Fruit fly (Drosophila melanogaster) whole organism, embryonic: ENCODE results near the gene defl.
A peak's percentile ranks its signal among the peaks of the same experiment; 100 is the strongest.

Source experiments
- Abd-B ChIP-seq: fragments of 200-800 bp; sonication (Bioruptor generic); optimal IDR thresholded peaks from 2 replicates; lab custom pipeline; 2018; ENCODE audit warnings: missing biosample characterization, mild to moderate bottlenecking, missing genetic modification characterization, moderate library complexity
- BEAF-32 ChIP-seq: fragments of 200-800 bp; sonication (Bioruptor generic); optimal IDR thresholded peaks from 3 replicates; lab custom pipeline; 2017; ENCODE audit warnings: missing biosample characterization, missing genetic modification characterization, mild to moderate bottlenecking, moderate library complexity, missing genetic modification reagents
- Bgb ChIP-seq: fragments of 200-800 bp; sonication (Bioruptor generic); IDR thresholded peaks from 2 replicates; pipeline ENCODE4 v1.3.6; 2022; ENCODE audit warnings: missing biosample characterization, missing genetic modification characterization; ENCODE audit not compliant: partially characterized antibody
- CG10267 ChIP-seq: fragments of 200-800 bp; sonication (Bioruptor generic); optimal IDR thresholded peaks from 2 replicates; lab custom pipeline; 2018; ENCODE audit warnings: missing biosample characterization, mild to moderate bottlenecking, missing genetic modification characterization, moderate library complexity
- CG10431 ChIP-seq: fragments of 200-800 bp; sonication (Bioruptor generic); optimal IDR thresholded peaks from 3 replicates; lab custom pipeline; 2018; ENCODE audit warnings: missing biosample characterization, mild to moderate bottlenecking, missing genetic modification characterization
- CG11093 ChIP-seq: fragments of 200-800 bp; sonication (Bioruptor generic); IDR thresholded peaks from 3 replicates; pipeline ENCODE4 v1.3.6; 2022; ENCODE audit warnings: missing biosample characterization, missing genetic modification characterization
- CG12391 ChIP-seq: fragments of 200-800 bp; sonication (Bioruptor generic); optimal IDR thresholded peaks from 3 replicates; lab custom pipeline; 2018; ENCODE audit warnings: missing biosample characterization, mild to moderate bottlenecking, missing genetic modification characterization, moderate library complexity
- CG15479 ChIP-seq: fragments of 200-800 bp; sonication (Bioruptor generic); optimal IDR thresholded peaks from 3 replicates; lab custom pipeline; 2019; ENCODE audit warnings: missing biosample characterization, mild to moderate bottlenecking, missing genetic modification characterization, moderate library complexity
- CG16863 ChIP-seq: fragments of 200-800 bp; sonication (Bioruptor generic); optimal IDR thresholded peaks from 3 replicates; lab custom pipeline; 2016; ENCODE audit warnings: missing biosample characterization, missing genetic modification characterization
- CG2129 ChIP-seq: fragments of 200-800 bp; sonication (Bioruptor generic); IDR thresholded peaks from 2 replicates; pipeline ENCODE4 v1.3.6; 2022; ENCODE audit warnings: missing biosample characterization, missing genetic modification characterization; ENCODE audit not compliant: partially characterized antibody
- CG30020 ChIP-seq: fragments of 200-800 bp; optimal IDR thresholded peaks from 2 replicates; lab custom pipeline; 2019; ENCODE audit warnings: missing biosample characterization, mild to moderate bottlenecking, missing genetic modification characterization, moderate library complexity
- CG30431 ChIP-seq: fragments of 200-800 bp; sonication (Bioruptor generic); optimal IDR thresholded peaks from 2 replicates; lab custom pipeline; 2017; ENCODE audit warnings: missing biosample characterization, missing genetic modification characterization
- CG3065 ChIP-seq: fragments of 200-800 bp; sonication (Bioruptor generic); optimal IDR thresholded peaks from 2 replicates; lab custom pipeline; 2016; ENCODE audit warnings: missing biosample characterization, missing genetic modification characterization
- CG32532 ChIP-seq: fragments of 200-800 bp; sonication (Bioruptor generic); IDR thresholded peaks from 2 replicates; pipeline ENCODE4 v1.3.6; 2022; ENCODE audit warnings: missing biosample characterization, missing genetic modification characterization
- CG3407 ChIP-seq: fragments of 200-800 bp; sonication (Bioruptor generic); optimal IDR thresholded peaks from 2 replicates; lab custom pipeline; 2018; ENCODE audit warnings: missing biosample characterization, mild to moderate bottlenecking, missing genetic modification characterization
- CG34422 ChIP-seq: fragments of 200-800 bp; sonication (Bioruptor generic); IDR thresholded peaks from 3 replicates; pipeline ENCODE4 v1.3.6; 2022; ENCODE audit warnings: missing biosample characterization, missing genetic modification characterization
- CG6272 ChIP-seq: fragments of 200-800 bp; sonication (Bioruptor generic); IDR thresholded peaks from 2 replicates; pipeline ENCODE4 v1.3.6; 2022; ENCODE audit warnings: missing biosample characterization, missing genetic modification characterization
- CG6791 ChIP-seq: fragments of 200-800 bp; sonication (Bioruptor generic); IDR thresholded peaks from 3 replicates; pipeline ENCODE4 v1.3.6; 2022; ENCODE audit warnings: missing biosample characterization, missing genetic modification characterization; ENCODE audit not compliant: partially characterized antibody
- CG7963 ChIP-seq: fragments of 200-800 bp; sonication (Bioruptor generic); IDR thresholded peaks from 3 replicates; pipeline ENCODE4 v1.3.6; 2022; ENCODE audit warnings: missing biosample characterization, missing genetic modification characterization; ENCODE audit not compliant: partially characterized antibody
- CG8290 ChIP-seq, 3 experiments: fragments of 200-800 bp; sonication (Bioruptor generic); optimal IDR thresholded peaks; 2 replicates each; lab custom pipeline; 2016 to 2019; ENCODE audit warnings: missing biosample characterization in 3 of 3, missing genetic modification characterization in 3 of 3, mild to moderate bottlenecking in 2 of 3, moderate library complexity in 1 of 3
- CG9797 ChIP-seq: fragments of 200-800 bp; sonication (Bioruptor generic); optimal IDR thresholded peaks from 3 replicates; lab custom pipeline; 2018; ENCODE audit warnings: missing biosample characterization, mild to moderate bottlenecking, missing genetic modification characterization
- Dfd ChIP-seq, 2 experiments: fragments of >200 bp; optimal IDR thresholded peaks; 2 replicates each; lab custom pipeline; 2017; ENCODE audit warnings: missing biosample characterization in 2 of 2, missing genetic modification characterization in 2 of 2
- Doc2 ChIP-seq: fragments of 200-800 bp; sonication (Bioruptor generic); IDR thresholded peaks from 2 replicates; pipeline ENCODE4 v1.3.6; 2022; ENCODE audit warnings: missing biosample characterization, missing genetic modification characterization
- Doc3 ChIP-seq: fragments of 200-800 bp; sonication (Bioruptor generic); IDR thresholded peaks from 3 replicates; pipeline ENCODE4 v1.3.6; 2022; ENCODE audit warnings: missing biosample characterization, missing genetic modification characterization; ENCODE audit not compliant: partially characterized antibody
- Dp ChIP-seq: fragments of 200-800 bp; sonication (Bioruptor generic); optimal IDR thresholded peaks from 2 replicates; lab custom pipeline; 2018; ENCODE audit warnings: missing biosample characterization, mild to moderate bottlenecking, missing genetic modification characterization, moderate library complexity
- Ets97D ChIP-seq: fragments of 200-800 bp; sonication (Bioruptor generic); optimal IDR thresholded peaks from 3 replicates; lab custom pipeline; 2016; ENCODE audit warnings: missing biosample characterization, missing genetic modification characterization
- HLH4C ChIP-seq: fragments of 200-800 bp; sonication (Bioruptor generic); IDR thresholded peaks from 3 replicates; pipeline ENCODE4 v1.3.6; 2022; ENCODE audit warnings: missing biosample characterization, missing genetic modification characterization; ENCODE audit not compliant: partially characterized antibody
- HmgZ ChIP-seq: fragments of 200-800 bp; sonication (Bioruptor generic); optimal IDR thresholded peaks from 2 replicates; lab custom pipeline; 2018; ENCODE audit warnings: missing biosample characterization, mild to moderate bottlenecking, missing genetic modification characterization
- Hr3 ChIP-seq: fragments of 200-800 bp; sonication (Bioruptor generic); optimal IDR thresholded peaks from 3 replicates; lab custom pipeline; 2016; ENCODE audit warnings: missing biosample characterization, missing genetic modification characterization
- Max ChIP-seq: fragments of 200-800 bp; sonication (Bioruptor generic); optimal IDR thresholded peaks from 2 replicates; lab custom pipeline; 2016; ENCODE audit warnings: missing biosample characterization, mild to moderate bottlenecking, missing genetic modification characterization
- Nf-YC ChIP-seq: fragments of 200-800 bp; optimal IDR thresholded peaks from 3 replicates; lab custom pipeline; 2019; ENCODE audit warnings: missing biosample characterization, mild to moderate bottlenecking, missing genetic modification characterization, moderate library complexity
- Ptx1 ChIP-seq: fragments of 200-800 bp; sonication (Bioruptor generic); IDR thresholded peaks from 2 replicates; pipeline ENCODE4 v1.3.6; 2022; ENCODE audit warnings: missing biosample characterization, missing genetic modification characterization
- Sry-δ ChIP-seq: fragments of 200-800 bp; sonication (Bioruptor generic); optimal IDR thresholded peaks from 2 replicates; lab custom pipeline; 2016; ENCODE audit warnings: missing biosample characterization, missing genetic modification characterization
- ap ChIP-seq: fragments of 200-800 bp; sonication (Bioruptor generic); IDR thresholded peaks from 2 replicates; pipeline ENCODE4 v1.3.6; 2022; ENCODE audit warnings: missing biosample characterization, missing genetic modification characterization
- exex ChIP-seq: fragments of 200-800 bp; sonication (Bioruptor generic); optimal IDR thresholded peaks from 4 replicates; lab custom pipeline; 2018; ENCODE audit warnings: missing biosample characterization, mild to moderate bottlenecking, missing genetic modification characterization, moderate library complexity
- hb ChIP-seq: fragments of 200-800 bp; sonication (Bioruptor generic); IDR thresholded peaks from 3 replicates; pipeline ENCODE4 v1.3.6; 2022; ENCODE audit warnings: missing biosample characterization, missing genetic modification characterization; ENCODE audit not compliant: partially characterized antibody
- jigr1 ChIP-seq: fragments of 200-800 bp; sonication (Bioruptor generic); IDR thresholded peaks from 3 replicates; pipeline ENCODE4 v1.3.6; 2022; ENCODE audit warnings: missing biosample characterization, missing genetic modification characterization
- knrl ChIP-seq: fragments of 200-800 bp; sonication (Bioruptor generic); IDR thresholded peaks from 3 replicates; pipeline ENCODE4 v1.3.6; 2022; ENCODE audit warnings: missing biosample characterization, missing genetic modification characterization; ENCODE audit not compliant: partially characterized antibody
- nmo ChIP-seq: fragments of 200-800 bp; sonication (Bioruptor generic); optimal IDR thresholded peaks from 2 replicates; lab custom pipeline; 2018; ENCODE audit warnings: missing biosample characterization, mild to moderate bottlenecking, missing genetic modification characterization, moderate library complexity
- onecut ChIP-seq: fragments of 200-800 bp; sonication (Bioruptor generic); IDR thresholded peaks from 2 replicates; pipeline ENCODE4 v1.3.6; 2022; ENCODE audit warnings: missing biosample characterization, missing genetic modification characterization
- pzg ChIP-seq: fragments of 200-800 bp; sonication (Bioruptor generic); optimal IDR thresholded peaks from 3 replicates; lab custom pipeline; 2018; ENCODE audit warnings: missing biosample characterization, mild to moderate bottlenecking, missing genetic modification characterization, moderate library complexity
- repo ChIP-seq: fragments of 200-800 bp; sonication (Bioruptor generic); optimal IDR thresholded peaks from 2 replicates; lab custom pipeline; 2016; ENCODE audit warnings: missing biosample characterization, missing genetic modification characterization
- row ChIP-seq: fragments of 200-800 bp; sonication (Bioruptor generic); IDR thresholded peaks from 3 replicates; pipeline ENCODE4 v1.3.6; 2022; ENCODE audit warnings: missing biosample characterization, missing genetic modification characterization
- stwl ChIP-seq: fragments of 200-800 bp; sonication (Bioruptor generic); optimal IDR thresholded peaks from 3 replicates; lab custom pipeline; 2018; ENCODE audit warnings: missing biosample characterization, mild to moderate bottlenecking, missing genetic modification characterization, moderate library complexity
- tna ChIP-seq: fragments of 200-800 bp; sonication (Bioruptor generic); IDR thresholded peaks from 2 replicates; pipeline ENCODE4 v1.3.6; 2022; ENCODE audit warnings: missing biosample characterization, missing genetic modification characterization; ENCODE audit not compliant: partially characterized antibody
- vfl ChIP-seq: fragments of 200-800 bp; sonication (Bioruptor generic); optimal IDR thresholded peaks from 2 replicates; lab custom pipeline; 2016; ENCODE audit warnings: missing biosample characterization, missing genetic modification characterization
- vnd ChIP-seq: fragments of 200-800 bp; sonication (Bioruptor generic); IDR thresholded peaks from 3 replicates; pipeline ENCODE4 v1.3.6; 2022; ENCODE audit warnings: missing biosample characterization, missing genetic modification characterization; ENCODE audit not compliant: partially characterized antibody
- zen ChIP-seq: fragments of 200-800 bp; sonication (Bioruptor generic); optimal IDR thresholded peaks from 3 replicates; lab custom pipeline; 2018; ENCODE audit warnings: missing biosample characterization, mild to moderate bottlenecking, missing genetic modification characterization, moderate library complexity
- zfh1 ChIP-seq: fragments of 200-800 bp; sonication (Bioruptor generic); IDR thresholded peaks from 3 replicates; pipeline ENCODE4 v1.3.6; 2022; ENCODE audit warnings: missing biosample characterization, missing genetic modification characterization

defl gene

dm6 chr3L:9726707-9727106, 3.5 kb downstream of the defl start, which contains the start of gene Naa60 (continued):
- TF ChIP-seq CG32532 (no peak), zen (tag; lab: Kevin White, UChicago) (peak; percentile 36), CG7963 (peak; percentile 59; the same call in 2 of the 3 replicates), Hr3 (GFP tag; lab: Kevin White, UChicago) (no peak), CG8290 (GFP tag; optimal IDR thresholded peaks at IDR 0.05; lab: Kevin White, UChicago) (no peak), CG8290 (tag; optimal IDR thresholded peaks at IDR 0.05; lab: Kevin White, UChicago) (no peak), CG10431 (GFP tag; lab: Kevin White, UChicago) (no peak), CG12391 (tag; lab: Kevin White, UChicago) (peak; percentile 33), repo (GFP tag; lab: Kevin White, UChicago) (no peak), CG6272 (no peak), CG2129 (GFP tag; lab: Robert Waterston, UW) (peak; percentile 74), CG6791 (peak; percentile 88), exex (tag; lab: Kevin White, UChicago) (peak; percentile 23), Abd-B (GFP tag; lab: Kevin White, UChicago) (no peak), CG10267 (tag; lab: Kevin White, UChicago) (peak; percentile 47), Dp (peak; percentile 74), BEAF-32 (peak; percentile 89), Doc3 (GFP tag; lab: Robert Waterston, UW) (peak; percentile 90), CG9797 (GFP tag; lab: Kevin White, UChicago) (peak; percentile 71), Nf-YC (peak; percentile 50), CG30020 (tag; lab: Kevin White, UChicago) (peak; percentile 8), HmgZ (tag; lab: Kevin White, UChicago) (peak; percentile 54), CG15479 (no peak), Max (GFP tag; lab: Kevin White, UChicago) (no peak), vnd (GFP tag; lab: Robert Waterston, UW) (peak; percentile 62), row (GFP tag; lab: Robert Waterston, UW) (peak; percentile 69), Dfd (GFP tag; optimal IDR thresholded peaks at IDR 0.05; lab: Kevin White, UChicago) (no peak), Sry-δ (GFP tag; lab: Kevin White, UChicago) (peak; percentile 85), Ets97D (GFP tag; lab: Kevin White, UChicago) (peak; percentile 0), CG16863 (GFP tag; lab: Kevin White, UChicago) (no peak), jigr1 (GFP tag; lab: Robert Waterston, UW) (peak; percentile 43; the same call in 1 of the 3 replicates), stwl (tag; lab: Kevin White, UChicago) (peak; percentile 57), HLH4C (GFP tag; lab: Robert Waterston, UW) (peak; percentile 84), nmo (GFP tag; lab: Kevin White, UChicago) (peak; percentile 39), Ptx1 (no peak), pzg (GFP tag; lab: Kevin White, UChicago) (peak; percentile 83), zfh1 (GFP tag; lab: Robert Waterston, UW) (no peak), CG3407 (GFP tag; lab: Kevin White, UChicago) (no peak), knrl (peak; percentile 89), tna (peak; percentile 74), CG30431 (no peak), CG3065 (GFP tag; lab: Kevin White, UChicago) (no peak), Bgb (GFP tag; lab: Robert Waterston, UW) (peak; percentile 92), hb (peak; percentile 70; the same call in 2 of the 3 replicates), onecut (GFP tag; lab: Robert Waterston, UW) (no peak), ap (GFP tag; lab: Robert Waterston, UW) (no peak), vfl (GFP tag; lab: Kevin White, UChicago) (no peak), Doc2 (GFP tag; lab: Robert Waterston, UW) (no peak), CG34422 (GFP tag; lab: Robert Waterston, UW) (peak; percentile 49; the same call in 1 of the 3 replicates), CG11093 (no peak)
